Fruit fly (Drosophila melanogaster) whole organism, embryonic: ENCODE data around the gene Mkk4.

Experiments used
- ATbp ChIP-seq: fragments of 200-800 bp; sonication (Bioruptor generic); optimal IDR thresholded peaks from 2 replicates; lab custom pipeline; 2017; ENCODE audit warnings: missing biosample characterization, mild to moderate bottlenecking, missing genetic modification characterization, missing genetic modification reagents
- Ada2b ChIP-seq: fragments of 200-800 bp; sonication (Bioruptor generic); IDR thresholded peaks from 2 replicates; pipeline ENCODE4 v1.3.6; 2022; ENCODE audit warnings: missing biosample characterization, missing genetic modification characterization
- B-H2 ChIP-seq: fragments of 200-800 bp; sonication (Bioruptor generic); optimal IDR thresholded peaks from 2 replicates; lab custom pipeline; 2018; ENCODE audit warnings: missing biosample characterization, mild to moderate bottlenecking, missing genetic modification characterization
- CG12219 ChIP-seq: fragments of 200-800 bp; sonication (Bioruptor generic); optimal IDR thresholded peaks from 3 replicates; lab custom pipeline; 2018; ENCODE audit warnings: missing biosample characterization, mild to moderate bottlenecking, missing genetic modification characterization
- CG12236 ChIP-seq: fragments of 200-800 bp; sonication (Bioruptor generic); optimal IDR thresholded peaks from 2 replicates; lab custom pipeline; 2016; ENCODE audit warnings: missing biosample characterization, missing genetic modification characterization
- CG13894 ChIP-seq: fragments of 200-800 bp; sonication (Bioruptor generic); optimal IDR thresholded peaks from 3 replicates; lab custom pipeline; 2018; ENCODE audit warnings: missing biosample characterization, mild to moderate bottlenecking, missing genetic modification characterization, moderate library complexity
- CG14860 ChIP-seq: fragments of 200-800 bp; sonication (Bioruptor generic); IDR thresholded peaks from 3 replicates; pipeline ENCODE4 v1.3.6; 2022; ENCODE audit warnings: missing biosample characterization, missing genetic modification characterization; ENCODE audit not compliant: partially characterized antibody
- CG15479 ChIP-seq: fragments of 200-800 bp; sonication (Bioruptor generic); optimal IDR thresholded peaks from 3 replicates; lab custom pipeline; 2019; ENCODE audit warnings: missing biosample characterization, mild to moderate bottlenecking, missing genetic modification characterization, moderate library complexity
- CG15514 ChIP-seq: fragments of 200-800 bp; sonication (Bioruptor generic); optimal IDR thresholded peaks from 3 replicates; lab custom pipeline; 2017; ENCODE audit warnings: missing biosample characterization, missing genetic modification characterization, mild to moderate bottlenecking, moderate library complexity, missing genetic modification reagents
- CG17612 ChIP-seq: fragments of 200-800 bp; sonication (Bioruptor generic); IDR thresholded peaks from 2 replicates; pipeline ENCODE4 v1.3.6; 2022; ENCODE audit warnings: missing biosample characterization, missing genetic modification characterization
- CG17912 ChIP-seq: fragments of 200-800 bp; sonication (Bioruptor generic); optimal IDR thresholded peaks from 2 replicates; lab custom pipeline; 2018; ENCODE audit warnings: missing biosample characterization, mild to moderate bottlenecking, missing genetic modification characterization
- CG2116 ChIP-seq: fragments of 200-800 bp; sonication (Bioruptor generic); optimal IDR thresholded peaks from 3 replicates; lab custom pipeline; 2018; ENCODE audit warnings: missing biosample characterization, mild to moderate bottlenecking, missing genetic modification characterization
- CG2120 ChIP-seq: fragments of 200-800 bp; sonication (Bioruptor generic); optimal IDR thresholded peaks from 3 replicates; lab custom pipeline; 2016; ENCODE audit warnings: missing biosample characterization, missing genetic modification characterization
- CG3847 ChIP-seq: fragments of 200-800 bp; sonication (Bioruptor generic); IDR thresholded peaks from 2 replicates; pipeline ENCODE4 v1.3.6; 2022; ENCODE audit warnings: missing biosample characterization, missing genetic modification characterization
- CG6791 ChIP-seq: fragments of 200-800 bp; sonication (Bioruptor generic); IDR thresholded peaks from 3 replicates; pipeline ENCODE4 v1.3.6; 2022; ENCODE audit warnings: missing biosample characterization, missing genetic modification characterization; ENCODE audit not compliant: partially characterized antibody
- CG7357 ChIP-seq: fragments of 200-800 bp; sonication (Bioruptor generic); IDR thresholded peaks from 3 replicates; pipeline ENCODE4 v1.3.6; 2022; ENCODE audit warnings: missing biosample characterization, missing genetic modification characterization
- CG7786 ChIP-seq: fragments of 200-800 bp; sonication (Bioruptor generic); optimal IDR thresholded peaks from 2 replicates; lab custom pipeline; 2016; ENCODE audit warnings: missing biosample characterization, missing genetic modification characterization
- CG9817 ChIP-seq: fragments of 200-800 bp; sonication (Bioruptor generic); optimal IDR thresholded peaks from 2 replicates; lab custom pipeline; 2018; ENCODE audit warnings: missing biosample characterization, mild to moderate bottlenecking, missing genetic modification characterization, moderate library complexity
- Deaf1 ChIP-seq: fragments of 200-800 bp; optimal IDR thresholded peaks from 3 replicates; lab custom pipeline; 2019; ENCODE audit warnings: missing biosample characterization, mild to moderate bottlenecking, missing genetic modification characterization, moderate library complexity
- Dip2 ChIP-seq: fragments of 200-800 bp; sonication (Bioruptor generic); IDR thresholded peaks from 2 replicates; pipeline ENCODE4 v1.3.6; 2022; ENCODE audit warnings: missing biosample characterization, missing genetic modification characterization
- Ets97D ChIP-seq: fragments of 200-800 bp; sonication (Bioruptor generic); optimal IDR thresholded peaks from 3 replicates; lab custom pipeline; 2016; ENCODE audit warnings: missing biosample characterization, missing genetic modification characterization
- GATAe ChIP-seq: fragments of 200-800 bp; sonication (Bioruptor generic); conservative IDR thresholded peaks from 2 replicates; pipeline ENCODE4 v1.3.6; 2022; ENCODE audit warnings: missing biosample characterization, missing genetic modification characterization
- H15 ChIP-seq: fragments of 200-800 bp; sonication (Bioruptor generic); IDR thresholded peaks from 3 replicates; pipeline ENCODE4 v1.3.6; 2022; ENCODE audit warnings: missing biosample characterization, missing genetic modification characterization
- HHEX ChIP-seq: fragments of 200-800 bp; sonication (Bioruptor generic); optimal IDR thresholded peaks from 3 replicates; lab custom pipeline; 2017; ENCODE audit warnings: missing biosample characterization, mild to moderate bottlenecking, missing genetic modification characterization, missing genetic modification reagents
- Hey ChIP-seq: fragments of 200-800 bp; sonication (Bioruptor generic); optimal IDR thresholded peaks from 3 replicates; lab custom pipeline; 2018; ENCODE audit warnings: missing biosample characterization, mild to moderate bottlenecking, missing genetic modification characterization
- Lpt ChIP-seq: fragments of >200 bp; optimal IDR thresholded peaks from 2 replicates; lab custom pipeline; 2018; ENCODE audit warnings: missing biosample characterization, missing genetic modification characterization
- Max ChIP-seq: fragments of 200-800 bp; sonication (Bioruptor generic); optimal IDR thresholded peaks from 2 replicates; lab custom pipeline; 2016; ENCODE audit warnings: missing biosample characterization, mild to moderate bottlenecking, missing genetic modification characterization
- Nf-YB ChIP-seq: fragments of 200-800 bp; sonication (Bioruptor generic); optimal IDR thresholded peaks from 3 replicates; lab custom pipeline; 2019; ENCODE audit warnings: missing biosample characterization, mild to moderate bottlenecking, missing genetic modification characterization, moderate library complexity
- PHDP ChIP-seq: fragments of 200-800 bp; sonication (Bioruptor generic); optimal IDR thresholded peaks from 3 replicates; lab custom pipeline; 2018; ENCODE audit warnings: missing biosample characterization, mild to moderate bottlenecking, missing genetic modification characterization, moderate library complexity
- Pdp1 ChIP-seq, 2 experiments: fragments of 200-800 bp; sonication (Bioruptor generic); optimal IDR thresholded peaks; 3 replicates each; lab custom pipeline; 2016; ENCODE audit warnings: missing biosample characterization in 2 of 2, missing genetic modification characterization in 2 of 2, mild to moderate bottlenecking in 1 of 2, moderate library complexity in 1 of 2
- Sin3A ChIP-seq: fragments of >200 bp; optimal IDR thresholded peaks from 2 replicates; lab custom pipeline; 2018
- Sry-δ ChIP-seq: fragments of 200-800 bp; sonication (Bioruptor generic); optimal IDR thresholded peaks from 2 replicates; lab custom pipeline; 2016; ENCODE audit warnings: missing biosample characterization, missing genetic modification characterization
- Usf ChIP-seq: fragments of 200-800 bp; sonication (Bioruptor generic); optimal IDR thresholded peaks from 2 replicates; lab custom pipeline; 2017; ENCODE audit warnings: missing genotype, missing biosample characterization, missing genetic modification characterization
- bowl ChIP-seq: fragments of 200-800 bp; sonication (Bioruptor generic); IDR thresholded peaks from 2 replicates; pipeline ENCODE4 v1.3.6; 2022; ENCODE audit warnings: missing biosample characterization, missing genetic modification characterization
- danr ChIP-seq: fragments of 200-800 bp; sonication (Bioruptor generic); IDR thresholded peaks from 2 replicates; pipeline ENCODE4 v1.3.6; 2022; ENCODE audit warnings: missing biosample characterization, missing genetic modification characterization
- disco-r ChIP-seq: fragments of 200-800 bp; sonication (Bioruptor generic); optimal IDR thresholded peaks from 2 replicates; lab custom pipeline; 2016; ENCODE audit warnings: missing biosample characterization, missing genetic modification characterization
- dysf ChIP-seq: fragments of 200-800 bp; sonication (Bioruptor generic); IDR thresholded peaks from 3 replicates; pipeline ENCODE4 v1.3.6; 2022; ENCODE audit warnings: missing biosample characterization, missing genetic modification characterization
- gem ChIP-seq: fragments of 200-800 bp; sonication (Bioruptor generic); optimal IDR thresholded peaks from 2 replicates; lab custom pipeline; 2019; ENCODE audit warnings: missing biosample characterization, mild to moderate bottlenecking, missing genetic modification characterization, moderate library complexity
- hth ChIP-seq: fragments of >200 bp; optimal IDR thresholded peaks from 2 replicates; lab custom pipeline; 2017; ENCODE audit warnings: inconsistent platforms
- kay ChIP-seq: fragments of 200-800 bp; sonication (Bioruptor generic); optimal IDR thresholded peaks from 2 replicates; lab custom pipeline; 2016; ENCODE audit warnings: missing biosample characterization, missing genetic modification characterization
- lov ChIP-seq, 2 experiments: fragments of 200-800 bp in 1 of 2; fragments of >200 bp in 1 of 2; sonication (Bioruptor generic) in 1 of 2; IDR thresholded peaks in 1 of 2; optimal IDR thresholded peaks in 1 of 2; 2 replicates in 1 of 2; 3 replicates in 1 of 2; pipeline versions ENCODE4 v1.3.6 to Lab custom; 2017 to 2022; ENCODE audit warnings: missing biosample characterization in 1 of 2, missing genetic modification characterization in 1 of 2
- mam ChIP-seq: fragments of 200-800 bp; sonication (Bioruptor generic); optimal IDR thresholded peaks from 3 replicates; lab custom pipeline; 2016; ENCODE audit warnings: missing biosample characterization, missing genetic modification characterization
- nom ChIP-seq: fragments of 200-800 bp; sonication (Bioruptor generic); optimal IDR thresholded peaks from 2 replicates; lab custom pipeline; 2017; ENCODE audit warnings: missing biosample characterization, missing genetic modification characterization, mild to moderate bottlenecking, moderate library complexity, missing genetic modification reagents
- oc ChIP-seq: fragments of 200-800 bp; sonication (Bioruptor generic); optimal IDR thresholded peaks from 2 replicates; lab custom pipeline; 2018; ENCODE audit warnings: missing biosample characterization, mild to moderate bottlenecking, missing genetic modification characterization, moderate library complexity
- psq ChIP-seq: fragments of 200-800 bp; sonication (Bioruptor generic); optimal IDR thresholded peaks from 2 replicates; lab custom pipeline; 2017; ENCODE audit warnings: missing biosample characterization, missing genetic modification characterization
- ranshi ChIP-seq: fragments of 200-800 bp; sonication (Bioruptor generic); IDR thresholded peaks from 2 replicates; pipeline ENCODE4 v1.3.6; 2022; ENCODE audit warnings: missing biosample characterization, missing genetic modification characterization
- salm ChIP-seq: fragments of 200-800 bp; sonication (Bioruptor generic); optimal IDR thresholded peaks from 2 replicates; lab custom pipeline; 2018; ENCODE audit warnings: missing biosample characterization, mild to moderate bottlenecking, missing genetic modification characterization
- slbo ChIP-seq: fragments of 200-800 bp; sonication (Bioruptor generic); IDR thresholded peaks from 2 replicates; pipeline ENCODE4 v1.3.6; 2022; ENCODE audit warnings: missing biosample characterization, missing genetic modification characterization
- slp2 ChIP-seq: fragments of 200-800 bp; sonication (Bioruptor generic); optimal IDR thresholded peaks from 2 replicates; lab custom pipeline; 2016; ENCODE audit warnings: missing biosample characterization, missing genetic modification characterization
- so ChIP-seq: fragments of 200-800 bp; sonication (Bioruptor generic); IDR thresholded peaks from 3 replicates; pipeline ENCODE4 v1.3.6; 2022; ENCODE audit warnings: missing biosample characterization, missing genetic modification characterization
- wdn ChIP-seq: fragments of 200-800 bp; sonication (Bioruptor generic); IDR thresholded peaks from 2 replicates; pipeline ENCODE4 v1.3.6; 2022; ENCODE audit warnings: missing biosample characterization, missing genetic modification characterization
- zf30C ChIP-seq: fragments of 200-800 bp; sonication (Bioruptor generic); optimal IDR thresholded peaks from 3 replicates; lab custom pipeline; 2018; ENCODE audit warnings: missing biosample characterization, mild to moderate bottlenecking, missing genetic modification characterization

Gene Mkk4

DNA sequence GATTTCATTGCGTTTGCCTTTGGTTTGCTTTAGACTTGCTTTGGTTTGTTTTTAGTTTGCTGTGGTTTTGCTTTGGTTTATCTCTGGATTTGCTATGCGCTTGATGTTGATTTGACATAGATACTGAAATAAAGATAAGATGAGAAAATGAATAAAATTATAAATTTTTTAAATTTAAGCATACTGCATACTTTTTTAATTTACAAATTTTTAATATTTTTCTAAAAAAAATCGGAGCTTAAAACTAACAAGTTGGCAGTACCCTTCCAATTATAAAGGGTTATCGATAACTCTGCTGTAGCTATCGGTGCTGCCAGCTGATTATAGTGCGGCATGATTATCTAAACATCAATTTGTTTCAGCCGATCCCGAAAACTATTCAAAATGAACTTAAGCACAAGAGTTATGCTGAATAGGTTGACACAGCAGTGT, 23.2 kb upstream of the Mkk4 start, which contains the start of gene mRpL19 (continued):
- TF ChIP-seq lov (optimal IDR thresholded peaks at IDR 0.05; lab: Kevin White, UChicago), result no peak
- no peak for TF ChIP-seq lov (GFP tag; IDR thresholded peaks at IDR 0.05; lab: Robert Waterston, UW)
- TF ChIP-seq hth (lab: Kevin White, UChicago), result no peak
- TF ChIP-seq CG17912 (GFP tag; lab: Kevin White, UChicago), result no peak
- peak; percentile 31 for TF ChIP-seq CG9817 (tag; lab: Kevin White, UChicago)
- TF ChIP-seq CG17612 (GFP tag; lab: Robert Waterston, UW), result no peak
- no peak for TF ChIP-seq so (GFP tag; lab: Robert Waterston, UW)
- TF ChIP-seq disco-r (GFP tag; lab: Kevin White, UChicago), result no peak
- TF ChIP-seq Lpt (GFP tag; lab: Kevin White, UChicago), result no peak
- TF ChIP-seq CG2120, result peak; percentile 45
- TF ChIP-seq mam (GFP tag; lab: Kevin White, UChicago), result no peak
- TF ChIP-seq CG7357 (GFP tag; lab: Robert Waterston, UW), result no peak
- TF ChIP-seq CG15479, result no peak
- no peak for TF ChIP-seq HHEX (GFP tag; lab: Kevin White, UChicago)
- peak; percentile 11; the same call in 1 of the 2 replicates for TF ChIP-seq ranshi
- TF ChIP-seq Dip2 (GFP tag; lab: Robert Waterston, UW), result no peak
- TF ChIP-seq CG7786 (GFP tag; lab: Kevin White, UChicago), result no peak
- peak; percentile 62; the same call in 2 of the 3 replicates for TF ChIP-seq CG6791
- no peak for TF ChIP-seq Ada2b (GFP tag; lab: Robert Waterston, UW)
- TF ChIP-seq gem, result peak; percentile 70
- no peak for TF ChIP-seq Hey (tag; lab: Kevin White, UChicago)
- TF ChIP-seq ATbp (GFP tag; lab: Kevin White, UChicago), result no peak
- peak; percentile 68 for TF ChIP-seq PHDP
- TF ChIP-seq CG14860 (GFP tag; lab: Robert Waterston, UW), result no peak
- no peak for TF ChIP-seq Usf (GFP tag; lab: Kevin White, UChicago)
- no peak for TF ChIP-seq H15 (GFP tag; lab: Robert Waterston, UW)
- peak; percentile 37 for TF ChIP-seq Nf-YB (GFP tag; lab: Kevin White, UChicago)
- TF ChIP-seq salm (tag; lab: Kevin White, UChicago), result peak; percentile 13
- no peak for TF ChIP-seq Deaf1 (tag; lab: Kevin White, UChicago)
- TF ChIP-seq slbo, result peak; percentile 22; the same call in 1 of the 2 replicates
- peak; percentile 53 for TF ChIP-seq CG15514
- TF ChIP-seq psq (GFP tag; lab: Kevin White, UChicago), result no peak
- no peak for TF ChIP-seq bowl (GFP tag; lab: Robert Waterston, UW)
- TF ChIP-seq nom (GFP tag; lab: Kevin White, UChicago), result peak; percentile 23
- peak in 1 of 2 experiments; percentile 90 for TF ChIP-seq Pdp1 (GFP tag; optimal IDR thresholded peaks at IDR 0.05; lab: Kevin White, UChicago)
- TF ChIP-seq danr (GFP tag; lab: Robert Waterston, UW), result no peak
- no peak for TF ChIP-seq wdn (GFP tag; lab: Robert Waterston, UW)
- peak; percentile 1 for TF ChIP-seq Max
- TF ChIP-seq CG3847, result no peak
- TF ChIP-seq CG2116 (GFP tag; lab: Kevin White, UChicago), result peak; percentile 62
- no peak for TF ChIP-seq kay (GFP tag; lab: Kevin White, UChicago)
- TF ChIP-seq zf30C, result no peak
- no peak for TF ChIP-seq GATAe (GFP tag; lab: Robert Waterston, UW)
- TF ChIP-seq Sry-δ (GFP tag; lab: Kevin White, UChicago), result peak; percentile 21
- no peak for TF ChIP-seq Sin3A (lab: Kevin White, UChicago)
- TF ChIP-seq CG13894, result peak; percentile 43
- no peak for TF ChIP-seq CG12219 (GFP tag; lab: Kevin White, UChicago)
- no peak for TF ChIP-seq dysf
- TF ChIP-seq B-H2 (GFP tag; lab: Kevin White, UChicago), result peak; percentile 56
- TF ChIP-seq slp2 (GFP tag; lab: Kevin White, UChicago), result no peak
- TF ChIP-seq oc (tag; lab: Kevin White, UChicago), result no peak
- TF ChIP-seq Ets97D (GFP tag; lab: Kevin White, UChicago), result peak; percentile 9
- TF ChIP-seq CG12236 (GFP tag; lab: Kevin White, UChicago), result no peak
